Worm (Caenorhabditis elegans): Measurements from ENCODE around the gene ubxn-6.

DNA sequence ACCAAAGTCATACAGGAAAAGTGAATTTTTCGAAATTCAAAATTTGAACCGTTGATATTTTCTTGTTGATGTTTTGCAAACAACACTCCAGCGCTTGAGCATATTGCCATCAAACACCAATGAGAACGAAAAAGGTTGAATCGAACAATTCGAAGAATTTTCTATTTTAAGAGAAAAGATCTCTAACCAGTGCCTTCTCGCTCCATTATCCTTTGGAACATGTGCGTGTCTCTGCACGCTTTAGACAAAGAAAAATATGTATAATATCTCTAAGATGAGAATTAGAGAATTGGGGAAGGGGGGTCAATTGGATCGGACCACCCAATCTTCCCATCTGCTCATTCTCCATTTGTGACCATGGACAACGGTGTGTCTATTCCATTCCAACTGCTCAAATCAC is 45.5 kb downstream of the ubxn-6 start, which contains the start of gene Y17G9B.2:
- TF ChIP-seq dmd-4 (tag; optimal IDR thresholded peaks at IDR 0.05; ENCODE audit: borderline replicate concordance) (no peak), lim-6 (tag; optimal IDR thresholded peaks at IDR 0.05) (no peak), nfya-1 (tag; optimal IDR thresholded peaks at IDR 0.05) (no peak), fkh-10 (GFP tag; optimal IDR thresholded peaks at IDR 0.05) (no peak), ets-4 (tag; optimal IDR thresholded peaks at IDR 0.05) (no peak), unc-42 (tag; optimal IDR thresholded peaks at IDR 0.05) (no peak), dve-1 (tag; optimal IDR thresholded peaks at IDR 0.05) (no peak), pros-1 (tag; optimal IDR thresholded peaks at IDR 0.05) (no peak)

Data from whole organism, late embryonic.